Worm (Caenorhabditis elegans): ENCODE data around the gene rpc-25.

Gene rpc-25

ce11 chrV:10246443-10246885 lies 40.1 kb upstream of the rpc-25 start (continued):
- no peak for TF ChIP-seq ceh-20 (GFP tag; IDR thresholded peaks at IDR 0.05)
- TF ChIP-seq egl-43 (GFP tag; IDR thresholded peaks at IDR 0.05) = no peak
- peak; percentile 28 to 47 for TF ChIP-seq lsy-2 (tag; optimal IDR thresholded peaks at IDR 0.05)
- TF ChIP-seq nhr-41 (GFP tag; IDR thresholded peaks at IDR 0.05) = no peak
- TF ChIP-seq ctbp-1 (GFP tag; IDR thresholded peaks at IDR 0.05) = peak; percentile 40; the same call in 1 of the 2 replicates
- TF ChIP-seq saeg-2 (GFP tag; IDR thresholded peaks at IDR 0.05) = no peak
- TF ChIP-seq nhr-42 (GFP tag; IDR thresholded peaks at IDR 0.05) = no peak
- no peak for TF ChIP-seq Y105C5A.15 (GFP tag; IDR thresholded peaks at IDR 0.05)
- TF ChIP-seq mep-1 (tag; optimal IDR thresholded peaks at IDR 0.05) = peak; percentile 57
- TF ChIP-seq nhr-28 (tag; optimal IDR thresholded peaks at IDR 0.05) = peak; percentile 78
- peak; percentile 57 for TF ChIP-seq mes-2 (tag; optimal IDR thresholded peaks at IDR 0.05; ENCODE audit: poor library complexity, severe bottlenecking)
- TF ChIP-seq hif-1 (tag; optimal IDR thresholded peaks at IDR 0.05) = peak in 1 of 2 experiments; percentile 19
- TF ChIP-seq lin-13 (GFP tag; optimal IDR thresholded peaks at IDR 0.05) = no peak
- peak; percentile 42 for TF ChIP-seq unc-130 (GFP tag; optimal IDR thresholded peaks at IDR 0.05)
- peak; percentile 20 for TF ChIP-seq mxl-3 (GFP tag; optimal IDR thresholded peaks at IDR 0.05)
- TF ChIP-seq nhr-11 (tag; optimal IDR thresholded peaks at IDR 0.05) = peak; percentile 78

ce11 chrV:10245615-10246014 lies 39.2 kb upstream of the rpc-25 start:
- TF ChIP-seq hlh-11 (tag; optimal IDR thresholded peaks at IDR 0.05) (peak; percentile 45), nhr-28 (tag; optimal IDR thresholded peaks at IDR 0.05) (peak; percentile 69), fos-1 (tag; optimal IDR thresholded peaks at IDR 0.05) (no peak), nhr-77 (tag; optimal IDR thresholded peaks at IDR 0.05) (peak; percentile 34), pqm-1 (tag; optimal IDR thresholded peaks at IDR 0.05) (peak; percentile 22), mxl-2 (GFP tag; conservative IDR thresholded peaks at IDR 0.05) (no peak), dve-1 (tag; optimal IDR thresholded peaks at IDR 0.05; ENCODE audit: insufficient read depth) (peak; percentile 53), daf-16 (GFP tag; optimal IDR thresholded peaks at IDR 0.05) (no peak), daf-16 (tag; optimal IDR thresholded peaks at IDR 0.05) (peak; percentile 100)

ce11 chrV:10244018-10244720 lies 37.8 kb upstream of the rpc-25 start:
- TF ChIP-seq nhr-102 (tag; optimal IDR thresholded peaks at IDR 0.05) = no peak
- TF ChIP-seq hlh-11 (tag; optimal IDR thresholded peaks at IDR 0.05) = peak; percentile 34
- no peak for TF ChIP-seq lir-3 (tag; optimal IDR thresholded peaks at IDR 0.05)
- TF ChIP-seq nhr-11 (tag; optimal IDR thresholded peaks at IDR 0.05) = no peak
- TF ChIP-seq hmg-1.1 (GFP tag; IDR thresholded peaks at IDR 0.05) = no peak
- TF ChIP-seq ceh-32 (tag; optimal IDR thresholded peaks at IDR 0.05; ENCODE audit: poor library complexity) = no peak
- no peak for TF ChIP-seq mxl-3 (GFP tag; optimal IDR thresholded peaks at IDR 0.05)
- TF ChIP-seq zfp-3 (GFP tag; conservative IDR thresholded peaks at IDR 0.05) = no peak
- no peak for TF ChIP-seq sdz-12 (GFP tag; optimal IDR thresholded peaks at IDR 0.05)
- no peak for TF ChIP-seq ZK337.2 (GFP tag; IDR thresholded peaks at IDR 0.05)
- TF ChIP-seq ceh-44 (GFP tag; IDR thresholded peaks at IDR 0.05) = no peak
- peak; percentile 50 for TF ChIP-seq pqm-1 (tag; optimal IDR thresholded peaks at IDR 0.05)
- no peak for TF ChIP-seq lin-29 (GFP tag; IDR thresholded peaks at IDR 0.05)
- no peak for TF ChIP-seq ceh-82 (tag; optimal IDR thresholded peaks at IDR 0.05)
- no peak for TF ChIP-seq zip-2 (tag; optimal IDR thresholded peaks at IDR 0.05)
- peak; percentile 67 for TF ChIP-seq nhr-28 (tag; optimal IDR thresholded peaks at IDR 0.05)
- peak; percentile 20 for TF ChIP-seq hlh-30 (tag; optimal IDR thresholded peaks at IDR 0.05; ENCODE audit: insufficient read depth)
- TF ChIP-seq lin-39 (tag; optimal IDR thresholded peaks at IDR 0.05) = no peak
- no peak for TF ChIP-seq jun-1 (tag; optimal IDR thresholded peaks at IDR 0.05)
- TF ChIP-seq D1046.2 (GFP tag; IDR thresholded peaks at IDR 0.05) = no peak
- no peak for TF ChIP-seq mdt-29 (GFP tag; IDR thresholded peaks at IDR 0.05)
- no peak for TF ChIP-seq mes-2 (tag; optimal IDR thresholded peaks at IDR 0.05; ENCODE audit: poor library complexity, severe bottlenecking)
- TF ChIP-seq nhr-48 (tag; optimal IDR thresholded peaks at IDR 0.05) = no peak
- peak; percentile 57 for TF ChIP-seq dve-1 (tag; optimal IDR thresholded peaks at IDR 0.05; ENCODE audit: insufficient read depth)
- TF ChIP-seq daf-16 (GFP tag; optimal IDR thresholded peaks at IDR 0.05) = no peak
- TF ChIP-seq daf-16 (tag; optimal IDR thresholded peaks at IDR 0.05) = peak; percentile 73
- no peak for TF ChIP-seq daf-8 (GFP tag; IDR thresholded peaks at IDR 0.05)
- TF ChIP-seq mxl-2 (GFP tag; conservative IDR thresholded peaks at IDR 0.05) = no peak
- TF ChIP-seq ztf-7 (tag; optimal IDR thresholded peaks at IDR 0.05) = no peak
- no peak for TF ChIP-seq Y48G9A.11 (GFP tag; IDR thresholded peaks at IDR 0.05)
- no peak for TF ChIP-seq T26A8.4 (GFP tag; IDR thresholded peaks at IDR 0.05)
